Worm (Caenorhabditis elegans): ENCODE results near the gene F17C11.11.

ce11 chrV:10893510-10894128 lies 45.0 kb downstream of the F17C11.11 start, which contains the start of gene F32D8.4:
- TF ChIP-seq C16A3.4 (tag; optimal IDR thresholded peaks at IDR 0.05) (no peak), ces-1 (GFP tag; optimal IDR thresholded peaks at IDR 0.05) (no peak), elt-3 (tag; optimal IDR thresholded peaks at IDR 0.05) (no peak), xbp-1 (tag; optimal IDR thresholded peaks at IDR 0.05) (no peak), pax-3 (tag; optimal IDR thresholded peaks at IDR 0.05) (no peak)
